Worm (Caenorhabditis elegans) whole organism, L2 larva: Measurements from ENCODE around the gene prp-3.

Experiments
- C34F6.9 ChIP-seq: fragments of 150-350 bp; optimal IDR thresholded peaks from 2 replicates; lab custom pipeline; 2014; ENCODE audit warnings: missing biosample characterization, missing genetic modification characterization
- F13H6.1 ChIP-seq: sonication (generic microtip); optimal IDR thresholded peaks from 2 replicates; lab custom pipeline; 2016; ENCODE audit warnings: missing genetic modification characterization, missing compliant biosample characterization
- ZK546.5 ChIP-seq: sonication (generic microtip); optimal IDR thresholded peaks from 2 replicates; lab custom pipeline; 2017; ENCODE audit warnings: missing biosample characterization, missing genetic modification characterization
- aly-2 ChIP-seq: fragments of 150-350 bp; optimal IDR thresholded peaks from 2 replicates; lab custom pipeline; 2014; ENCODE audit warnings: missing biosample characterization, missing genetic modification characterization
- ama-1 ChIP-seq: fragments of 150-350 bp; optimal IDR thresholded peaks from 2 replicates; lab custom pipeline; 2018; ENCODE audit warnings: inconsistent platforms
- blmp-1 ChIP-seq: sonication (generic microtip); optimal IDR thresholded peaks from 2 replicates; lab custom pipeline; 2017; ENCODE audit warnings: missing genetic modification characterization, mild to moderate bottlenecking, missing compliant biosample characterization, antibody characterized with exemption, moderate library complexity; ENCODE audit not compliant: insufficient read depth
- ceh-16 ChIP-seq: fragments of 150-350 bp; optimal IDR thresholded peaks from 2 replicates; lab custom pipeline; 2014; ENCODE audit warnings: missing biosample characterization, missing genetic modification characterization
- ceh-82 ChIP-seq: fragments of 150-350 bp; optimal IDR thresholded peaks from 2 replicates; lab custom pipeline; 2014; ENCODE audit warnings: missing biosample characterization, missing genetic modification characterization
- dmd-4 ChIP-seq: sonication (generic microtip); optimal IDR thresholded peaks from 2 replicates; lab custom pipeline; 2017; ENCODE audit warnings: missing biosample characterization, missing genetic modification characterization
- elt-3 ChIP-seq: sonication (generic microtip); optimal IDR thresholded peaks from 2 replicates; lab custom pipeline; 2017; ENCODE audit warnings: missing biosample characterization, missing genetic modification characterization
- fos-1 ChIP-seq: fragments of 150-350 bp; optimal IDR thresholded peaks from 2 replicates; lab custom pipeline; 2014; ENCODE audit warnings: missing biosample characterization, missing genetic modification characterization
- lin-11 ChIP-seq: fragments of 150-350 bp; sonication (generic microtip); optimal IDR thresholded peaks from 2 replicates; lab custom pipeline; 2014; ENCODE audit warnings: missing biosample characterization, missing genetic modification characterization, inconsistent platforms, mixed read lengths
- lin-39 ChIP-seq: fragments of 150-350 bp; optimal IDR thresholded peaks from 2 replicates; lab custom pipeline; 2014; ENCODE audit warnings: missing biosample characterization, missing genetic modification reagents, missing genetic modification characterization
- lsy-2 ChIP-seq, 2 experiments: fragments of 150-350 bp in 1 of 2; sonication (generic microtip) in 1 of 2; optimal IDR thresholded peaks; 2 replicates each; lab custom pipeline; 2014 to 2017; ENCODE audit warnings: missing biosample characterization in 2 of 2, missing genetic modification characterization in 2 of 2
- mab-5 ChIP-seq: fragments of 150-350 bp; optimal IDR thresholded peaks from 2 replicates; lab custom pipeline; 2014; ENCODE audit warnings: missing biosample characterization, missing genetic modification characterization
- mbf-1 ChIP-seq: sonication (generic microtip); optimal IDR thresholded peaks from 2 replicates; lab custom pipeline; 2017; ENCODE audit warnings: missing biosample characterization, missing genetic modification characterization
- mdl-1 ChIP-seq, 2 experiments: fragments of 150-350 bp in 1 of 2; sonication (generic microtip) in 1 of 2; optimal IDR thresholded peaks; 2 replicates each; lab custom pipeline; 2017; ENCODE audit warnings: missing biosample characterization in 2 of 2, missing genetic modification characterization in 2 of 2
- nhr-10 ChIP-seq: sonication (generic microtip); optimal IDR thresholded peaks from 2 replicates; lab custom pipeline; 2017; ENCODE audit warnings: missing biosample characterization, missing genetic modification characterization
- nhr-12 ChIP-seq: fragments of 150-350 bp; optimal IDR thresholded peaks from 2 replicates; lab custom pipeline; 2014; ENCODE audit warnings: missing biosample characterization, missing genetic modification characterization
- nhr-129 ChIP-seq: fragments of 150-350 bp; optimal IDR thresholded peaks from 2 replicates; lab custom pipeline; 2014; ENCODE audit warnings: missing biosample characterization, missing genetic modification characterization
- nhr-21 ChIP-seq: fragments of 150-350 bp; optimal IDR thresholded peaks from 2 replicates; lab custom pipeline; 2014; ENCODE audit warnings: missing biosample characterization, missing genetic modification characterization
- nhr-25 ChIP-seq: fragments of 150-350 bp; sonication (generic microtip); optimal IDR thresholded peaks from 3 replicates; lab custom pipeline; 2014; ENCODE audit warnings: missing biosample characterization, missing genetic modification characterization
- nhr-6 ChIP-seq: fragments of 150-350 bp; optimal IDR thresholded peaks from 2 replicates; lab custom pipeline; 2014; ENCODE audit warnings: missing biosample characterization, missing genetic modification characterization
- nhr-77 ChIP-seq: fragments of 150-350 bp; optimal IDR thresholded peaks from 2 replicates; lab custom pipeline; 2014; ENCODE audit warnings: missing biosample characterization, missing genetic modification characterization
- peb-1 ChIP-seq: fragments of 150-350 bp; optimal IDR thresholded peaks from 2 replicates; lab custom pipeline; 2014; ENCODE audit warnings: missing biosample characterization, missing genetic modification characterization
- sem-4 ChIP-seq: fragments of 150-350 bp; optimal IDR thresholded peaks from 2 replicates; lab custom pipeline; 2014; ENCODE audit warnings: missing biosample characterization, missing genetic modification reagents, missing genetic modification characterization
- sma-9 ChIP-seq, 2 experiments: fragments of 150-350 bp in 1 of 2; sonication (generic microtip) in 1 of 2; optimal IDR thresholded peaks; 2 replicates each; lab custom pipeline; 2014 to 2016; ENCODE audit warnings: missing genetic modification characterization in 2 of 2, mild to moderate bottlenecking in 1 of 2, missing biosample characterization in 1 of 2, missing compliant biosample characterization in 1 of 2, missing genetic modification reagents in 1 of 2, moderate library complexity in 1 of 2
- unc-62 ChIP-seq: fragments of 150-350 bp; optimal IDR thresholded peaks from 2 replicates; lab custom pipeline; 2014; ENCODE audit warnings: missing biosample characterization, missing genetic modification reagents, missing genetic modification characterization
- zag-1 ChIP-seq: fragments of 150-350 bp; optimal IDR thresholded peaks from 2 replicates; lab custom pipeline; 2014; ENCODE audit warnings: missing biosample characterization, missing genetic modification characterization
- ztf-11 ChIP-seq: sonication (generic microtip); optimal IDR thresholded peaks from 2 replicates; lab custom pipeline; 2017; ENCODE audit warnings: missing biosample characterization, missing genetic modification characterization
- ztf-4 ChIP-seq: fragments of 150-350 bp; optimal IDR thresholded peaks from 2 replicates; lab custom pipeline; 2014; ENCODE audit warnings: missing biosample characterization, missing genetic modification characterization

prp-3 gene

DNA sequence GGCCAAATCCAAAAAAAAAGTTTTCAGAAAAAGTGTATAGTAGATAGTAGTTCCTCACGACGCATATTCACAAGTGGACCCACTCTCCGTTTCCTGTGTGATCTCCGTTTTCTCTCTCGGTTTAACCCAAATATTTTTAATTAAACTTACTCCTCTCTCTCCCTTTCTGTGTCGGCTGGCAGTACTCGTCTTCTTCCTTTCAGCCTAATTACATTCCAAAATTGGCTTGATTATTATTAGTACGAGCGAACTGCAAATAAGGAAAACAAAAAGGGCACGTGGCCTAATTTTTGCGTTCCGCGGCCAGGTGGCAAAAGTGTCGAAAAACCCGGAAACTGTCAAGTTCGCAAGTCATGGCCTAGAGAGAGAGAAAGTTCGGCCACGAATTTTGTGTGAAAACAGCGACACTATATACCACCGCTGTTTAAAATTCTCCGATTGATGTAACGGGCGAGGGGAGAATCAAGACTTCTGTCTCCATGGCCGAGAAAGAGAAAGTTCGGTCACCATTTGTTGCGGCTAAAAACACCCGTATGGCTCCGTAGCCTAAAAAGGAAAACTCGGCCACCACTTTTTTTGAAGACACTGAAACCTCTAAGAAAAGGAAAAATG, 30.8 kb downstream of the prp-3 start:
- no peak for TF ChIP-seq mab-5 (tag; lab: Kevin White, UChicago)

ce11 chrIII:10395990-10396389, 31.8 kb downstream of the prp-3 start, which contains the start of gene M03C11.1:
M03C11.1 (minus strand) TSS chrIII:10396090.
- TF ChIP-seq nhr-25 (tag; lab: Kevin White, UChicago) = no peak
- TF ChIP-seq elt-3 (tag; lab: Kevin White, UChicago) = no peak
- TF ChIP-seq ceh-16 = no peak

ce11 chrIII:10391628-10392027, 36.2 kb downstream of the prp-3 start, which contains the start of gene M03C11.9:
M03C11.9 (minus strand) TSS chrIII:10391728.
- TF ChIP-seq nhr-77 (no peak), sma-9 (GFP tag; optimal IDR thresholded peaks at IDR 0.05; lab: Kevin White, UChicago) (no peak), sma-9 (tag; optimal IDR thresholded peaks at IDR 0.05; lab: Kevin White, UChicago) (no peak)

- TF ChIP-seq nhr-6 (no peak), unc-62 (GFP tag; lab: Kevin White, UChicago) (no peak), dmd-4 (tag; lab: Kevin White, UChicago) (no peak), F13H6.1 (no peak)
These were observed 38.2 kb downstream of the prp-3 start for ce11 chrIII:10389608-10390007.

ce11 chrIII:10386476-10386875, 41.3 kb downstream of the prp-3 start, which contains the start of gene C38H2.3:
C38H2.3 (minus strand) TSS chrIII:10386576.
- TF ChIP-seq lin-11 = no peak
- TF ChIP-seq aly-2 (tag; lab: Kevin White, UChicago) = no peak
- no peak for TF ChIP-seq mdl-1 (tag; optimal IDR thresholded peaks at IDR 0.05; lab: Kevin White, UChicago)
- no peak for TF ChIP-seq nhr-25 (tag; lab: Kevin White, UChicago)
- no peak for TF ChIP-seq C34F6.9
- TF ChIP-seq ZK546.5 (tag; lab: Kevin White, UChicago) = no peak
- TF ChIP-seq nhr-12 = no peak
- TF ChIP-seq lsy-2 (tag; optimal IDR thresholded peaks at IDR 0.05; lab: Kevin White, UChicago) = no peak
- TF ChIP-seq elt-3 (tag; lab: Kevin White, UChicago) = no peak
- no peak for TF ChIP-seq nhr-77
- TF ChIP-seq dmd-4 (tag; lab: Kevin White, UChicago) = no peak
- no peak for TF ChIP-seq mbf-1 (tag; lab: Kevin White, UChicago)
- TF ChIP-seq peb-1 (tag; lab: Kevin White, UChicago) = no peak
- no peak for TF ChIP-seq nhr-129 (tag; lab: Kevin White, UChicago)

DNA sequence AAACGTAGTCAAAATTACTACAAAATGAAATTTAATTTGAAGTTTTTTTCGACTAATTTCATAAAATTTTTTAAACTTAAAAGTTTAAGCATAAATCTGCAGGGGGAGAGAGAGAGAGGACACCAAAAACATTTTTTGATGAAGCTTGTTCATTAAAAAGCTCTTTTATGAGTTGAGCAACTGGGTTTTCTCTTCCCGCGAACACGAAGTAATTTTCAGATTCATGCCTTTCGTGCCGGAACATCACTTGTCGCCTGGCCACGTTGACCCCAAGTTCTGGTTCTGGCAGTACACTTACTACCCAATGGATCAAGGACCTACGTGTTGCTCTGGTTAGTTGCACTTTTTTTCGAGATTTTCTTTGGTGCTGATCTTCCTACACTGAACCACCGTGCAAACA, 44.0 kb downstream of the prp-3 start:
- no peak for TF ChIP-seq lin-39 (tag; lab: Kevin White, UChicago)
- TF ChIP-seq nhr-129 (tag; lab: Kevin White, UChicago) = no peak
- no peak for TF ChIP-seq ztf-4 (tag; lab: Kevin White, UChicago)
- TF ChIP-seq nhr-12 = no peak
- TF ChIP-seq ztf-11 = no peak
- TF ChIP-seq nhr-6 = no peak
- TF ChIP-seq nhr-21 (tag; lab: Kevin White, UChicago) = no peak
- no peak for TF ChIP-seq zag-1
- no peak for TF ChIP-seq blmp-1 (tag; lab: Kevin White, UChicago)
- TF ChIP-seq dmd-4 (tag; lab: Kevin White, UChicago) = no peak
- no peak for TF ChIP-seq fos-1 (tag; lab: Kevin White, UChicago)
- no peak for TF ChIP-seq ama-1 (lab: Kevin White, UChicago)
- TF ChIP-seq sem-4 (tag; lab: Kevin White, UChicago) = no peak
- no peak for TF ChIP-seq ceh-82 (tag; lab: Kevin White, UChicago)
- TF ChIP-seq C34F6.9 = no peak
- TF ChIP-seq lin-11 = no peak

- TF ChIP-seq ztf-4 (tag; lab: Kevin White, UChicago) = no peak
- no peak for TF ChIP-seq nhr-10
- TF ChIP-seq aly-2 (tag; lab: Kevin White, UChicago) = no peak
These were observed 46.3 kb downstream of the prp-3 start, which contains the start of gene C38H2.2 for ce11 chrIII:10381473-10381872. C38H2.2 (plus strand) TSS chrIII:10381773.
